Fruit fly (Drosophila melanogaster) S2 (cell line): ENCODE results near the gene Nup205.

Source experiments
- CG8478 ChIP-seq: fragments of >200 bp; optimal IDR thresholded peaks from 2 replicates; lab custom pipeline; 2018
- CTCF ChIP-seq, 2 experiments: fragments of >200 bp; optimal IDR thresholded peaks; 2 replicates each; lab custom pipeline; 2018

Nup205 gene

DNA sequence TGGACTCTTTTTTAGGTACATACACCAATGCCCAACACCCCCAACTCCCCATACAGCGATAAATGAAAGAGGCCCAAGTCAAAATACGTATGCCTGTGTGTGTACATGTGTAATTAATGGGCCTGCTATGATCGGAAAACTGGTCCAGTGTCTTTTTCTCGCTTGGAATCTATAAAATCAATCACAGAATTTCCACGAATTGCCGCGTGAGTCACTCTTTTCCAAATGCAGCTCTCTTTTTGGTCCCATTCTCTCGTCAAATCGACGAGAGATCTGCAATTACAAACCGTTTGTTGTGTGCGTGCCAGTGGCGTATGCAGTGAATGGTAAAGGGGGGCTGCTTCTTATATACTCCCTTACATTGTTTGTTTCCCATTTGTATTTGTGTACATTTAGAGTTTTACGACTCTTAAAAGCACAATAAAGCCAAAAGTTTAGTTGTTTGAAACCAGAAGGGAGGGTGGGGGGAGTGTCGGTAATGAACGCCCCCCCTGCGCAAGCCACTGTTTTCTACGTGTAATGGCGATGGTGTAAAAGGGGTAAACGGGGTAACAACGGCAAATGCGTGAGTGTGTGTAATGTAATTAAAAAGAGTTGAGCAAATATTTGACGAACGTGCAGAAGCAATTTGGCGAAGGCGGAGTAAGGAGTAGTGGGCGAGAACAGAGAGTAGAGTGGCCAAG is 5.2 kb upstream of the Nup205 start:
- TF ChIP-seq CG8478 (no peak), CTCF (optimal IDR thresholded peaks at IDR 0.05; lab: Kevin White, UChicago) (no peak)

DNA sequence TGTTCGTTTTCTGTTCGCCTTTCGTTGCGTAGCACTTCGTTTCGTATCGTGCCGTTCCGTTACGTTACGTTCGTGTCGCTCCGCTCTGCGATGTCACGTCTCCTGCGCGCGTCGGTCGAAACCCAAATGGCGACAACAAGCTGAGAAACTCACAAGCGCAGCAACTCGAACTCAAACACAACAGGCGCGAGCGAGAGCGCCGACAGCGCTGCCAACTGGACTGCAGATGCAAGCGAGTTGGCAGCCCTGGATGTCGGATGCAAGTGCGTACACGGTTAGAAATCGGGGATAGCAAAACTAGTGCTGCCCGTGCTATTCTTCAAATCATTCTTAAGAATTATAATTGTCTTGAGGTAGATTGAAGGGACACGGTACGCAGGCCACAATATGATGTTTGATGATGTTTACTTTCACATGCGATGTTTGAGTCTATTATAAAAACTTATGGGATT is 3.6 kb upstream of the Nup205 start:
- TF ChIP-seq CTCF (optimal IDR thresholded peaks at IDR 0.05; lab: Kevin White, UChicago) (no peak), CG8478 (no peak)

DNA sequence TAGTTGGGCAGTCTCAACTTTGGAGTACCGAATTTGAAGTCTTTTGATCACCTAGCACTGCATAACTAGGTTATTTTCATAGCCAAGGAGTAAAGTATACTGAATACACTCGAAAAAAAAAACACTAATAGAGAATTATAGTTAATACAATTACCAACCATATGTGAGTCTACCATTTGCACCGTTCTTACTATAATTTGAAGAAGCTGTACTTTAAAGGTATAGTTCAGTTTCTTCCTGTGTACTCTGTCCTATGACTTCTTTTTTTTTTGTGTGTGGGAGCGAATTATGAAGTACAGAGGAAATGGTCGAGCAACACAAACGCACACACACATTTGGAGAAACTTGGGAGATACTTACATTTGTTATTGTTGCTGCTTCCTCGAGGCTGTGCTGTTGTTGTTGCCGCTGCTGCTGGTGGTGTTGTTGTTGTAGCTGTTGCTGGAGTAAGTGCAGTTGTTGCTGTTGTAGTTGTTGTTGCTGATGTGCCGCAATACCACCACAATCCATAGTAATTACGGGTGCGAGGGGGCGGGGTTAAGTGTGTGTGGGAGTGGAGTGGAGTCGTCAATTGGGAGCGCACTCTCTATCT is 1.4 kb upstream of the Nup205 start:
- TF ChIP-seq CG8478 = no peak
- TF ChIP-seq CTCF (optimal IDR thresholded peaks at IDR 0.05; lab: Kevin White, UChicago) = no peak

DNA sequence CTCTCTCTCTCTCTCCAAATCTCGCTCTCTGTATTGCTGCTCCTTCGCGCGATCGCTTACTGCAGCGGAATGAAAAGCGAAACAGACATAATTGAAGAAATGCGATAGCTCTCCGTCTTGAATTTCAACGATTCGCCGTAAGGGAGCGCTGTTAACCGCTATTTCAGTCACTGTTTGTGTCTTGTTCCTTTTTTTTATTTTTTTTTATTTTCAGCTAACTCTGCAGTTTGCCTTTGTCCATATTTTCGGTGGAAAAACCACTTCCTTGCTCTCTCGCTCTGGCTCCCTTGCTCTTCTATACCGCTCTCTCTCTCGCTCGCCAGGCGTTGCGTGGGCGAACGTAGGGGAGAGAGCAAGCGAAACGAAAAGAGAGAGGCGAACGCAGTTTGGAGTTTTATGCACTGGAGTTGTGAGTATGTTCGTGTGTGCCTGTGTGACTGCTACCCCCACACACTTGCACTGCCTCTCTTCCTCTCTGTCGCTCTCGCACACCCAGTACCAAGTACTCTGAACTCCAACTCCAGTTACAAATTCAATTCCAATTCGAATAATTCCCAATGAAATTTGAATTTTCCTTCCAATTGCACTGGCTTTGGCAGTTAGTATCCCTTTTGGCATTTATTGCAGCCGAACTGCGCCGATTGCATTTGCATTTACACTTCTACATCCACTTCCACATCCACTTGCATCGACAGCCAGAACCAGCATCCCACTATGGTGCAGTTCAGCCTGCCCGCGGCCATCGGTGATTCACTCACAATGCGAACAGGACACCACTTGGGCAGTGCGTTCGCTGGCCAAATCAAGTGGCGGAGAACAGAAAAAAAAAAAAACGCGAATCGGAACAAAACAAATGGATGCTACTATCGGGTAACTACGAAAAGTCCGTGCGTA is 672 bp upstream of the Nup205 start:
- TF ChIP-seq CG8478 (no peak), CTCF (optimal IDR thresholded peaks at IDR 0.05; lab: Kevin White, UChicago) (peak; percentile 52 to 60)

DNA sequence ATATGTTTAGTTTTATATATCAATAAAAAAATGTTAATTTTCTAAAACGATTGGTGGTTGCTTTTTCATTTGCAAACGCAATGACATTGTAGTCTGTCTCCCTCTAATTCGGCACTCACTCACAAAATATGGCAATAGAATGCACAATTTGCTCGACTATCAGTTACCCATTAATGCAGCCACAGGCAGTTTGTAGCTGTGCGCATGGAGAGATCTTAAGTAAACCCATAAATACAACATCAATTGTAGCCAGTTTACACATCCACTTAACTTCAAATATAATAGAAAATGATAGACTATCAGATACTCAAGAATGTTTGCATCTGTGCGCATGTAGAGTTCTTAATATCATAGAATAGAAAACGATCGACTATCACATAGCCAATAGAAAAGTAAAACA is 7.3 kb downstream of the Nup205 start:
- no peak for TF ChIP-seq CTCF (optimal IDR thresholded peaks at IDR 0.05; lab: Kevin White, UChicago)
- TF ChIP-seq CG8478 = no peak

DNA sequence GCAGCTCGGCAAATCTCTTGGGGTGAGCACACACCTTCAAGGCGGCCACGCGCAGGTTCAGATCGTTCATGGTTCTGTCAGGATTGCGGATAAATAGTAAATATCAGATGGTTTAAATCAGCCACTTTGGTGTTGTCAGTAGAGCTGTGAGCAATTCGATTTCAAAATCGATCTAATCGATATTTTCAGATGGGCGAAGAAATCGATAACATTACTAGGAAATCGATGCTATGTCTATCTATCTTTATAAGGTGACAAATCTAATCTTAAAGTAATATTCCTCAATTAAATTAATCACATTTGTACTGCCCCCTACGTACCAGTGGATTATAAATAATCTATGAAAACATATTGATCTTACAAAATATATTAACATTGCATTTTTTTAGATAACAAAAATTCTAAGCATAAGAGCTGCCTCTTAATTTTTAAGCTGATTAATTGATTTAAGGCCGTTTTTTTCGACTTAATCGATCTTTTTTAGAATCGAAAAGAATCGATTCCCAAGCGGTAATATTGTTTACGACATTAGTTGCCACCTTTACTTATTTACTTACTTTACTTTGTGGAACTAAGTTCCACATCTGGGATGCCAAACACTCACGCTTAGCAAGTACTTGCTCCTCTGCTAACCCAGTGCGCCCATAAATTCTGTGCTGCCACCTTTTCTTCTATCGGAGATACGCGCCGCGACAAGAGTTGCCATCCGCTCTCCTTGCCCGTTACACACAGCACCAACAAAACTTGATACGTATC is 13.6 kb downstream of the Nup205 start, which contains the start of gene THADA:
TSS of gene THADA (minus strand) at position 136 of the 756 bp plus-strand sequence.
- peak; percentile 75 to 79 for TF ChIP-seq CTCF (optimal IDR thresholded peaks at IDR 0.05; lab: Kevin White, UChicago)
- no peak for TF ChIP-seq CG8478

DNA sequence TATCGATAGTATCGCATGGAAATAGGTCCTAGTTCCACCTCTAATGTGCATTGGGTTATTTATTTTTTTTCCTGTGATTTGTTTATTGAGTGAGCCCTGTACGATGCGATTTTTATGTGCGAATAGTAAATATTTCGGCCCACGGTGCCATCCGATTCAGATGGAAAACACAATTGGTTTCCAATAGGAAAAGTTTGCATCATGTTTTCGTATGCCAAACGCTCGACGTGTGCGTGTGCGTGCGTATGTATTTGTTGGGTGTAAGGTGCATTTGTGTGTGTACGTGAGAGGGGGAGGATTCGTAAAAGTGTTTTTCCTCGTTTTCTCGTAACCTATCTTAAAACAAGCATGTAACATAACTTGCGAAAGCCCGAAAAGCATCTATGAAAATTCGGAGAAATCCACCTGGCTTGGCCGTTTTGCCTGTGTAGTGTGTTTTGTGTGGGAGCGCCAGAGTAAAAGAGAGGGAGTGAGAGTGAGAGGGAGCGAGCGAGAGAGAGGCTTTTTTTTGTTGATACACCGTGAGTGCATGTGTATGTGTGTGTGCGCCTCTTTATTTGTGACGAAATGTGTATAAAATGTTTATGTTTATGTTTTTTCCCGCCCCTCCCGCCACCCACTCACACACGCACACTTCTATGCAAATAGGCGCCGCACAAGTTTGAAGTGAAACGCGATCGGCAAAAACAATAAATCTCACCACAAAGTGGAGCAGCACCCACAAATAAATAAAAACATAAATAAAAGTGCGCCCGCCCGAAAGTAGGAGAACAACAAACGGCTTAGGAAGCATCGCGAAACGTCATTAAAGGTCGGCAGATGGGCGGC is 14.3 kb downstream of the Nup205 start, which contains the start of gene Hers:
TSS of gene Hers (plus strand) at position 2 of the 828 bp plus-strand sequence.
- no peak for TF ChIP-seq CTCF (optimal IDR thresholded peaks at IDR 0.05; lab: Kevin White, UChicago)
- TF ChIP-seq CG8478 = peak; percentile 20

DNA sequence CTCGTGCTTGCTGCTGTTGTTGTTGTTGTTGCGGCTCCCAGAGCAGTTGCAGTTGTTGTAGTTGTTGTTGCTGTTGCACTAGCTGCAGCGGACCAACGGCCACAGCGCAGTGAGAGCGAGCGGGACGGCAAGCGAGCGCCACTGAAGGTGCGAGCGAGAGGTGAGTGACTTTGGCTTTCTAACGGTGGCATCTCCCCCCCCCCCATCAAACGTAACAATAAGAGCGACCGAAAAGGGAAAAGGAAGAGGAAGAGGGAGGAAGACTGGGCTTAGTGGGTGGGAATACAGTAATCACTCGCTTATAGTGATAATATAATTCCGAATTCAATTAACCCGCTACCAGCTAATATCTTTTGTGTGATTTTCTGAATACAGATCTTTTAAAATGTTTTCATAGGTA is 15.0 kb downstream of the Nup205 start:
- TF ChIP-seq CG8478 = no peak
- TF ChIP-seq CTCF (optimal IDR thresholded peaks at IDR 0.05; lab: Kevin White, UChicago) = no peak

DNA sequence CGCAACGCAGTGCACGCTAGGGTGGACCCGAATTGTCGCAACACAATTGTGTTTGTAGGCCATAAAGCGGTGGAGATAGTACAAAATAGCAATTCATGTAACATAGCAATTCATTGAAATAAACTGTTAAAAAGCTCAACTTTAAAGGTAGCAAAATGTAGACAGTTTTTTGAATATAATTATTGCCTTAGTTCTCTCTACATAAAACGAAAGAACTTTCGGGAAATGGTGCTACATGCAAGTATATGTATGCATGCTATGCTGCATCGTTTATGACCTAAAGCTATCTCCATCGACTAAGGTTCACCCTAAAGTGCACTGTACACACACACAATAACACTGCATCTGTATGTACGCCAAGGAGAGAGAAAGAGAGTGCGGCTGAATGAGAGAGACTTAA is 23.0 kb downstream of the Nup205 start:
- TF ChIP-seq CG8478 = no peak
- TF ChIP-seq CTCF (optimal IDR thresholded peaks at IDR 0.05; lab: Kevin White, UChicago) = no peak

DNA sequence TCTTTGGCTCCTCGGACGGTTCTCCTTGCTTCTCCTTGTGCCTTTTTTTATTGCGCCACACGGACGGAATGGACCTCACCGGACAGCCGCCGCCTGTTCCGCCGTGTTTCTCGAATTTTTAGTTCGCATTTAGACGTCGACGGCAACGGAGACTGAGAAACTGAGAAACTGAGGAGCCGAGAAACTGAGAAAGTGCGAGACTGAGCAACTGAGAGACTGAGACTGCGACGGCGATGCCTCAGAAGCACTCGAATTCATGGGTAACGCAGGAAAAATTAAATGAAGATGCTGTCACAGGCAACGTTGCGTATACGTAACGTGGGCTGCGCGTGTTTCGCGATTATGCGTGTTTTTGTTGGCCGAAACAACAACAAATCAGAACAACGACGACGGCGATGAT is 23.6 kb downstream of the Nup205 start:
- TF ChIP-seq CTCF (optimal IDR thresholded peaks at IDR 0.05; lab: Kevin White, UChicago) (no peak), CG8478 (no peak)

DNA sequence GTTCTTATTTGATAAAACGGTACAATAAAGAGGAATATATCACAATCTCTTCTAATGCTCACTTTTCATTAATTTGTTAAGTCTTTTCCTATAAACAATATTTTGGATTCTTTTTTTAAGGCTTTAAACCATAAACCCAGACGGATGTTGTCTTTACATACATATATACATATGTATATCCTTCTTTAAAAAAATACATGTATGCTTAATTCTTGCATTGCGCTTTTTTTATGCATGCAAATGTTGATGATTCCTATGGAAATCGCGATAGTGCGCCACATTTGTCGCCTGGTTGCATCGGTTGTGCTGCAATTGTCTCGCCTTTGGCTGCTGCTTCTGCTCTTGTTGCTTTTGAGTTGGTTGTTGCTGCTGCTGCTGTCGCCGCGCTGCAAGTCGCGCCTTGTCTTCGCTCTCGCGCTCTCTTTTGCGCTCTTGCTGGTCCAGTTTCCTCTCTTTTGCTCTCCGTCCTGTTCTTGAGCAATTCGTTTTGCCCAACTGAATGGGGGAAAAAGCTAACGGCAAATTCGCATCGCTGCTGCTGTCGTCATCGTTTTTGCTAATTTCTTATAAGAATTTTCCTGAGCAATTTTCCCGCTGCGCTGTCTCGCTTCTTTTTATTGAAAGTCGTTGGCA is 24.9 kb downstream of the Nup205 start:
- no peak for TF ChIP-seq CTCF (optimal IDR thresholded peaks at IDR 0.05; lab: Kevin White, UChicago)
- TF ChIP-seq CG8478 = no peak

DNA sequence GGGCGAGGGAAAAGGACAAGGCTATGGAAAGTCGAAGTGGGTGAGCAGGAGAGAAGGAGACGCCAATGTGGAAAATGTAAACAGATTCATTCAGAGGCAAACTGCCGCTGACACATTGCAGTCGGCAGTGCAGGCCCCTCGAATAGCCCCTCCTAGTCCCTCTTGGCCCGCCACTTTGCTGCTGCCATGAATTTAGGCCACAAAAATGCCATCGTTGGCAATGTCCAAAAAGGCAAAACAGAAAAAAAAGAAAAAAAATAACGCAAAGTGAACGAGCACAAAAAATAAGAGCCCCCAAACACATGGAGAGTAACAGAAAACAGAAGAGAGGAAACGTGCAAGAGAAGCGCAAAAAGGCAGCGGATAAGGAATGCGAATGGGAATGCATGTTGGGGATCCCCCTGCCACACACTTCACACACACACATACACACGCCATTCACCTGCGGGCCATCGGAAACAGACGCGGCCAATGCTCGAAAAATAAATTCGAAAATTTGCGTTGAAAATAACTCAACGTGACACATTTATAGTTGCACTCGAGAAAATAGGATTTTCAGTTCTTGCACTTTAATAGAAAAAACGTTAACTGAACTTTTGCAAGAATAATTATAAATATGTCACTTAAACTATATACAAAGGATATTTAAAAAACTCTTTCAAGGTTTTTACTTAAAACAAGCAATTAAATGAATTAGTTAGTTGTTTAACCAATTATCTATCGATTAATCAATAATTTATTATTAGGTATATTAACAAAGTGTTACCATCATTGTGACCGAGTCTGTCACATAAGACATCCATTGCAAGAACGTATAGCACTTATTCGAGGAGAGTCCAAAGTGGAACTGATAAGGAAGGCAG is 26.6 kb downstream of the Nup205 start:
- TF ChIP-seq CG8478 = no peak
- TF ChIP-seq CTCF (optimal IDR thresholded peaks at IDR 0.05; lab: Kevin White, UChicago) = no peak

DNA sequence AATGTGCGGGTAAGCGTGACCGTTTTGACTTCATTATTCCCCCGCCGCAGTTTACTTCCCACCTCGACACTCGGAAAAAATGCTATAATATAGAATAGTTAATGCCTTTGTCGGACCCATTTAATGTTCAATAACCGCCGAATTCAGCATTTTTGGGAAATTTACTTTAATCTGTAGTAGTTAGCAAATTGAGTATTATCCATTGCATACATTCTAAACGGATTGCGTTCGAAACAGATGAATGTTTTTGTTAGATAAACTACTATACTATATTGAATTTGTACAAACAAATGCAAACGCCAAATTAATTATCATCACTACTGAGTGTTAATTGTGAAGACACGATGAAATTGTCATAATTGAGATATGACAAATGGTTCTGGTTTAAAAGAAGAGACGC is 32.2 kb downstream of the Nup205 start:
- TF ChIP-seq CTCF (optimal IDR thresholded peaks at IDR 0.05; lab: Kevin White, UChicago) (no peak), CG8478 (no peak)
